Fruit fly (Drosophila melanogaster) S2 (cell line): ENCODE results near the gene Traf4.

ENCODE experiments used
- CG8478 ChIP-seq: fragments of >200 bp; optimal IDR thresholded peaks from 2 replicates; lab custom pipeline; 2018
- CTCF ChIP-seq, 2 experiments: fragments of >200 bp; optimal IDR thresholded peaks; 2 replicates each; lab custom pipeline; 2018

DNA sequence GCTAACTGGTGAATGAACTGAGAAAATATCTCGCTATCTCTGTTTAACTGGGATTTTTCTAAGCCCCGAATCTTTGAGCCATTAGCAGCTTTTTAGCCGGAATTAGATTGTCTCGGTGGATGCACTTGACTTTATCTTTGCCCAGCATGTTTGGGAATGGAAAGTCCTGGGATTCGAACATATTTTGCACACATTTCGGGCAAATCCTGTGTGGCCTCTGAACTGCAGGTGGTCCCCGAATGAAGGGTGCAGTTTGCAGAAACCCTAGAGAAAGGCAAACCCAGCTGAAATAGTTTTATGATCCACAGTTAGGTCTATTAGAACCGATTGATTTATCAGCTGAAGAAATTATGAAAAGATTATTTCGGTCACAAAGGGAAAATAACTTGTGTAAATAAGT, 4.9 kb downstream of the Traf4 start:
- TF ChIP-seq CTCF (optimal IDR thresholded peaks at IDR 0.05; lab: Kevin White, UChicago): no peak
- no peak for TF ChIP-seq CG8478 (lab: Kevin White, UChicago)
